Worm (Caenorhabditis elegans) whole organism, L2 larva: ENCODE measurements around the gene unc-85.

Experiments
- aly-2 ChIP-seq: fragments of 150-350 bp; optimal IDR thresholded peaks from 2 replicates; lab custom pipeline; 2014; ENCODE audit warnings: missing biosample characterization, missing genetic modification characterization
- ama-1 ChIP-seq: fragments of 150-350 bp; optimal IDR thresholded peaks from 2 replicates; lab custom pipeline; 2018; ENCODE audit warnings: inconsistent platforms
- lsy-2 ChIP-seq, 2 experiments: fragments of 150-350 bp in 1 of 2; sonication (generic microtip) in 1 of 2; optimal IDR thresholded peaks; 2 replicates each; lab custom pipeline; 2014 to 2017; ENCODE audit warnings: missing biosample characterization in 2 of 2, missing genetic modification characterization in 2 of 2
- ztf-11 ChIP-seq: sonication (generic microtip); optimal IDR thresholded peaks from 2 replicates; lab custom pipeline; 2017; ENCODE audit warnings: missing biosample characterization, missing genetic modification characterization

DNA sequence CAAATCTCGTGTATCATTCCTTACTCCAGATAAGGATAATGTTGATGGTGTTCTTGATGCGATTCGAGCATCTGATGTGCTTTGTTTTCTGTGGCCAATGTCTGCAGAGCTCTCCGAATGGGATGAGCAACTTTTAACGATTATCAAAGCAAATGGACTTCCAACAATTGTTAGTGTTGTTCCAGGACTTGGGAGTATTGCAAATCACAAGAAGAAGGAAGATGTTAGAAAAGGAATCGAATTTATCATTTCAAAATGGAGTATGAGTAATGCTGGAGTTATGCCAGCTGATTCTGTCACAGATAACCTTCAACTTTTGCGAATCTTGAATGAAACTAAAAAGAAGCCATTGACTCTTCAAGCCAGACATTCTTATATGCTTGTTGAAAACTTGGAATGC is 8.9 kb downstream of the unc-85 start:
- TF ChIP-seq aly-2 (tag; lab: Kevin White, UChicago) (no peak), ama-1 (lab: Kevin White, UChicago) (no peak), ztf-11 (tag; lab: Kevin White, UChicago) (no peak), lsy-2 (tag; optimal IDR thresholded peaks at IDR 0.05; lab: Kevin White, UChicago) (no peak)
